Fruit fly (Drosophila melanogaster): ENCODE data around the gene Pino.

dm6 chr2L:1124265-1124664, 4.5 kb downstream of the Pino start:
- TF ChIP-seq h (optimal IDR thresholded peaks at IDR 0.05) (no peak), Myc (optimal IDR thresholded peaks at IDR 0.05) (no peak)
